Fruit fly (Drosophila melanogaster): ENCODE results near the gene Gas41.

Gas41 gene

DNA sequence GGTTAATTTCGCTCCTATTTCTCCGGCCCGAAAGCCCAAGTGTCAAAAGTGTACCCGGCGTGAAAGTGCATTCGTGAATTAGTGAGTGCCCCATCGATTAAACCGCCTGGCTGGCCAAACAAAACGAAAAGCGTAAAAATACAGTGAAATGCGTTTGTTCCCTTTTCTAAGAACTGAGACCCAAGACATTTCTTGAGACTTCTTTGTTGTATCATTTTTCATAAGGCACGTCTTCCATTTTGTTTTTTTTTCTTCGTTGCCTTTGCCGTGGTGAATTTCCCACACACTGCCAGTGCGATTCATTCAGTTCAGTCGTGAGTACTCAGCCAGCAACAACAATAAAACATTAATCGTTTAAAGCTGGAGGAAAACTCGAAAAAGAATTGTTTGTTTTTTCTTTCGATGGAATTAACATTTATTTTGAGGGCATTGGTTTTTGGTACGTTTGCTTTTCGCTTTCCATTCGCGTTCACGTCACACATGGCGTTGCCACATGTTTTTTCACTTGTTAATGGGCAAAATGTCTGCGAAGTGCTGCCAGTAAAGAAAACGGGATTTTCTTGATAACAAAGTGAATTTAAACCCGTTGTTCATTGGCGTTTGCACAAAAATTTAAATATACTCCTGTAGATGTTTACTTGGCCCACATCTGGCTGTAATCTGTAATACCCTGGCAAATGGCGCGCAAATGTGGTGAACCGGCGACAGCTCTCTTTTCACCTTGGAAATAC lies 28.5 kb downstream of the Gas41 start (continued):
- TF ChIP-seq dimm (GFP tag; IDR thresholded peaks at IDR 0.05): no peak
- no peak for TF ChIP-seq crc (GFP tag; optimal IDR thresholded peaks at IDR 0.05)
- TF ChIP-seq CG30020 (tag; optimal IDR thresholded peaks at IDR 0.05): no peak
- TF ChIP-seq psq (GFP tag; optimal IDR thresholded peaks at IDR 0.05): peak; percentile 78
- TF ChIP-seq CG9215 (GFP tag; IDR thresholded peaks at IDR 0.05): no peak
- TF ChIP-seq CG17359 (tag; optimal IDR thresholded peaks at IDR 0.05): peak; percentile 14
- 0 out of 2 replicates have a peak, but pooled peaks have one; percentile 12 for TF ChIP-seq E2f2 (GFP tag; IDR thresholded peaks at IDR 0.05)
- no peak for TF ChIP-seq usp (GFP tag; optimal IDR thresholded peaks at IDR 0.05)
- no peak for TF ChIP-seq chinmo (GFP tag; IDR thresholded peaks at IDR 0.05; ENCODE audit: partially characterized antibody)
- TF ChIP-seq CG17385 (GFP tag; optimal IDR thresholded peaks at IDR 0.05): no peak
- no peak for TF ChIP-seq CG10321 (GFP tag; IDR thresholded peaks at IDR 0.05)
- peak; percentile 13 for TF ChIP-seq CG2712 (tag; optimal IDR thresholded peaks at IDR 0.05)
- no peak for TF ChIP-seq Sry-δ (GFP tag; optimal IDR thresholded peaks at IDR 0.05)
- peak; percentile 13 for TF ChIP-seq CG12659 (GFP tag; optimal IDR thresholded peaks at IDR 0.05)
- TF ChIP-seq gt (GFP tag; IDR thresholded peaks at IDR 0.05): no peak
- no peak for TF ChIP-seq H15 (GFP tag; IDR thresholded peaks at IDR 0.05)
- TF ChIP-seq sens-2 (GFP tag; IDR thresholded peaks at IDR 0.05): no peak
- TF ChIP-seq bbx (GFP tag; IDR thresholded peaks at IDR 0.05; ENCODE audit: partially characterized antibody): 0 out of 2 replicates have a peak, but pooled peaks have one; percentile 16
- TF ChIP-seq CG11560 (tag; IDR thresholded peaks at IDR 0.05): no peak
- no peak for TF ChIP-seq danr (GFP tag; IDR thresholded peaks at IDR 0.05)
- TF ChIP-seq Ssrp (tag; optimal IDR thresholded peaks at IDR 0.05): no peak
- no peak for TF ChIP-seq kni (GFP tag; optimal IDR thresholded peaks at IDR 0.05)
- no peak for TF ChIP-seq GATAe (GFP tag; conservative IDR thresholded peaks at IDR 0.05)
- no peak for TF ChIP-seq CG14441 (GFP tag; IDR thresholded peaks at IDR 0.05)
- TF ChIP-seq CG4282 (GFP tag; optimal IDR thresholded peaks at IDR 0.05): no peak
- no peak for TF ChIP-seq vfl (GFP tag; optimal IDR thresholded peaks at IDR 0.05)
- peak; percentile 95 for TF ChIP-seq pros (GFP tag; optimal IDR thresholded peaks at IDR 0.05)
- TF ChIP-seq Ravus (GFP tag; IDR thresholded peaks at IDR 0.05): no peak
- peak; percentile 29 for TF ChIP-seq CG15514 (GFP tag; optimal IDR thresholded peaks at IDR 0.05)
- no peak for TF ChIP-seq br (optimal IDR thresholded peaks at IDR 0.05)
- TF ChIP-seq esg (GFP tag; conservative IDR thresholded peaks at IDR 0.05): no peak
- TF ChIP-seq CG16815 (GFP tag; optimal IDR thresholded peaks at IDR 0.05): no peak
- no peak for TF ChIP-seq CG11504 (tag; optimal IDR thresholded peaks at IDR 0.05)
- TF ChIP-seq Med (GFP tag): peak; percentile 67
- no peak for TF ChIP-seq CG12299 (tag; optimal IDR thresholded peaks at IDR 0.05)
- no peak for TF ChIP-seq CG17361 (GFP tag; IDR thresholded peaks at IDR 0.05)
- TF ChIP-seq ttk (GFP tag; IDR thresholded peaks at IDR 0.05): no peak
- TF ChIP-seq Oli (tag; optimal IDR thresholded peaks at IDR 0.05): no peak
- TF ChIP-seq Nf-YC (tag; optimal IDR thresholded peaks at IDR 0.05): no peak
- TF ChIP-seq Usf (GFP tag; optimal IDR thresholded peaks at IDR 0.05): no peak
- no peak for TF ChIP-seq CG33557 (GFP tag; optimal IDR thresholded peaks at IDR 0.05)
- peak; percentile 37 for TF ChIP-seq lilli (GFP tag; optimal IDR thresholded peaks at IDR 0.05)
- TF ChIP-seq ERR (GFP tag; optimal IDR thresholded peaks at IDR 0.05): peak; percentile 3
- TF ChIP-seq Scr (GFP tag; IDR thresholded peaks at IDR 0.05; ENCODE audit: partially characterized antibody): no peak
- no peak for TF ChIP-seq Asciz (GFP tag; optimal IDR thresholded peaks at IDR 0.05)
- TF ChIP-seq cwo (GFP tag; optimal IDR thresholded peaks at IDR 0.05): no peak
- no peak for TF ChIP-seq lab (GFP tag; optimal IDR thresholded peaks at IDR 0.05)
- no peak for TF ChIP-seq CG32532 (GFP tag; IDR thresholded peaks at IDR 0.05)
- TF ChIP-seq CkIIα-i1 (GFP tag; IDR thresholded peaks at IDR 0.05): no peak
- TF ChIP-seq lola (GFP tag; optimal IDR thresholded peaks at IDR 0.05): no peak

Measured in whole organism, embryonic.